Worm (Caenorhabditis elegans) whole organism, mixed stage, embryonic: Measurements from ENCODE around the gene vps-52.

Experiments
- M03D4.4 ChIP-seq: sonication (generic microtip); optimal IDR thresholded peaks from 2 replicates; lab custom pipeline; 2017; ENCODE audit warnings: mild to moderate bottlenecking, missing genetic modification characterization, missing compliant biosample characterization
- bed-3 ChIP-seq: fragments of 200-800 bp; sonication (Bioruptor generic); optimal IDR thresholded peaks from 3 replicates; lab custom pipeline; 2018; ENCODE audit warnings: mild to moderate bottlenecking, missing genetic modification characterization, moderate library complexity, missing compliant biosample characterization
- blmp-1 ChIP-seq: fragments of 150-350 bp; optimal IDR thresholded peaks from 2 replicates; lab custom pipeline; 2014; ENCODE audit warnings: missing biosample characterization, missing genetic modification characterization
- ces-1 ChIP-seq: fragments of 150-350 bp; optimal IDR thresholded peaks from 2 replicates; lab custom pipeline; 2014; ENCODE audit warnings: missing biosample characterization, missing genetic modification reagents, missing genetic modification characterization
- cnd-1 ChIP-seq: fragments of 200-800 bp; sonication (Bioruptor generic); optimal IDR thresholded peaks from 2 replicates; lab custom pipeline; 2018; ENCODE audit warnings: mild to moderate bottlenecking, missing genetic modification characterization, missing compliant biosample characterization
- drap-1 ChIP-seq: fragments of 200-800 bp; sonication (Bioruptor generic); optimal IDR thresholded peaks from 3 replicates; lab custom pipeline; 2018; ENCODE audit warnings: mild to moderate bottlenecking, missing genetic modification characterization, missing compliant biosample characterization
- elt-1 ChIP-seq: sonication (generic microtip); optimal IDR thresholded peaks from 2 replicates; lab custom pipeline; 2017; ENCODE audit warnings: missing genetic modification characterization, mild to moderate bottlenecking, missing compliant biosample characterization, antibody characterized with exemption, moderate library complexity, borderline replicate concordance; ENCODE audit not compliant: insufficient read depth
- lin-13 ChIP-seq: fragments of 150-350 bp; optimal IDR thresholded peaks from 2 replicates; lab custom pipeline; 2014; ENCODE audit warnings: missing biosample characterization, missing genetic modification characterization
- lin-32 ChIP-seq: fragments of 200-800 bp; sonication (Bioruptor generic); optimal IDR thresholded peaks from 2 replicates; lab custom pipeline; 2018; ENCODE audit warnings: mild to moderate bottlenecking, missing genetic modification characterization, missing compliant biosample characterization
- lsy-2 ChIP-seq: fragments of 150-350 bp; optimal IDR thresholded peaks from 2 replicates; lab custom pipeline; 2014; ENCODE audit warnings: missing biosample characterization, missing genetic modification characterization
- mab-5 ChIP-seq: fragments of 150-350 bp; optimal IDR thresholded peaks from 2 replicates; lab custom pipeline; 2014; ENCODE audit warnings: missing biosample characterization, missing genetic modification characterization
- mep-1 ChIP-seq: fragments of 150-350 bp; optimal IDR thresholded peaks from 2 replicates; lab custom pipeline; 2017; ENCODE audit warnings: missing biosample characterization, missing genetic modification reagents, missing genetic modification characterization, inconsistent platforms
- mls-2 ChIP-seq: sonication (generic microtip); optimal IDR thresholded peaks from 2 replicates; lab custom pipeline; 2016; ENCODE audit warnings: mild to moderate bottlenecking, missing genetic modification characterization, moderate library complexity, missing compliant biosample characterization
- nhr-12 ChIP-seq: fragments of 150-350 bp; optimal IDR thresholded peaks from 2 replicates; lab custom pipeline; 2014; ENCODE audit warnings: missing biosample characterization, missing genetic modification characterization
- nhr-2 ChIP-seq: fragments of 150-350 bp; optimal IDR thresholded peaks from 2 replicates; lab custom pipeline; 2014; ENCODE audit warnings: missing biosample characterization, missing genetic modification characterization
- nhr-28 ChIP-seq: fragments of 150-350 bp; optimal IDR thresholded peaks from 2 replicates; lab custom pipeline; 2014; ENCODE audit warnings: missing biosample characterization, missing genetic modification characterization
- nhr-76 ChIP-seq: sonication (generic microtip); optimal IDR thresholded peaks from 2 replicates; lab custom pipeline; 2017; ENCODE audit warnings: missing biosample characterization, missing genetic modification characterization
- sem-2 ChIP-seq: fragments of 200-800 bp; sonication (Bioruptor generic); optimal IDR thresholded peaks from 2 replicates; lab custom pipeline; 2018; ENCODE audit warnings: mild to moderate bottlenecking, missing genetic modification characterization, missing compliant biosample characterization
- snpc-4 ChIP-seq: fragments of 150-350 bp; optimal IDR thresholded peaks from 2 replicates; lab custom pipeline; 2014; ENCODE audit warnings: missing biosample characterization, missing genetic modification characterization
- sptf-1 ChIP-seq: sonication (generic microtip); optimal IDR thresholded peaks from 2 replicates; lab custom pipeline; 2017; ENCODE audit warnings: mild to moderate bottlenecking, missing genetic modification characterization, moderate library complexity, missing compliant biosample characterization
- tbx-8 ChIP-seq: fragments of 200-800 bp; sonication (Bioruptor generic); optimal IDR thresholded peaks from 2 replicates; lab custom pipeline; 2018; ENCODE audit warnings: mild to moderate bottlenecking, missing genetic modification characterization, moderate library complexity, missing compliant biosample characterization
- unc-120 ChIP-seq: sonication (generic microtip); optimal IDR thresholded peaks from 2 replicates; lab custom pipeline; 2017; ENCODE audit warnings: missing genetic modification characterization, missing compliant biosample characterization; ENCODE audit not compliant: poor library complexity, severe bottlenecking
- unc-39 ChIP-seq: fragments of 150-350 bp; optimal IDR thresholded peaks from 2 replicates; lab custom pipeline; 2014; ENCODE audit warnings: missing biosample characterization, missing genetic modification characterization
- ztf-11 ChIP-seq: fragments of 150-350 bp; optimal IDR thresholded peaks from 2 replicates; lab custom pipeline; 2014; ENCODE audit warnings: missing biosample characterization, missing genetic modification characterization

The vps-52 gene

ce11 chrX:7593931-7594544, 28.9 kb downstream of the vps-52 start:
- no peak for TF ChIP-seq snpc-4 (tag; lab: Kevin White, UChicago)

DNA sequence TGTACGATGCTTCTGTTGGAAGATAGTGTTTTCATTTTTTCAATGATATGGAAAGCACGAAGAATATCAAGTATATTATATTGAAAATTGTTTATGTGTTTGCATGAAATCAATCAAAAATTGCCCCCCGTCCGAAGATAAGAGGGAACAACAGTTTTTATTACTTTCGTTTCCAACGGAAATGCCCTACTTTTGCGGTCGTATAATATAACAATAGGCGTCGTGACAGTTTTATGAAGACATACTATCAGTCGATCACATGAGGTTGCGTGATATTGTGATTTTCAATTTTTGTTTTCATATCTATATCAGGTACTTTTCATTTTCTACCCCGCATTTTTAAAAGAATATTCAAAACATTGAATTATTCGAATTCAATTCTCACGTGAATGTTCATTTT, 30.9 kb downstream of the vps-52 start:
- no peak for TF ChIP-seq nhr-76 (tag; lab: Kevin White, UChicago)
- TF ChIP-seq elt-1 (tag; lab: Kevin White, UChicago): no peak
- TF ChIP-seq lin-32: no peak

ce11 chrX:7596627-7597026, 31.5 kb downstream of the vps-52 start, which contains the start of gene C44E12.1:
Gene C44E12.1 (plus strand): TSS chrX:7596927.
- TF ChIP-seq M03D4.4 (tag; lab: Kevin White, UChicago) (no peak), nhr-76 (tag; lab: Kevin White, UChicago) (no peak), nhr-28 (tag; lab: Kevin White, UChicago) (no peak), bed-3 (GFP tag; lab: Kevin White, UChicago) (no peak), sem-2 (GFP tag; lab: Kevin White, UChicago) (no peak), tbx-8 (GFP tag; lab: Kevin White, UChicago) (no peak), sptf-1 (tag; lab: Kevin White, UChicago) (no peak), mab-5 (tag; lab: Kevin White, UChicago) (no peak), lin-13 (no peak), drap-1 (no peak), blmp-1 (tag; lab: Kevin White, UChicago) (no peak), ces-1 (GFP tag; lab: Kevin White, UChicago) (no peak), mep-1 (tag; lab: Kevin White, UChicago) (no peak), unc-120 (tag; lab: Kevin White, UChicago) (no peak), nhr-12 (no peak), lsy-2 (tag; lab: Kevin White, UChicago) (no peak), mls-2 (tag; lab: Kevin White, UChicago) (no peak), lin-32 (no peak), ztf-11 (tag; lab: Kevin White, UChicago) (no peak)

DNA sequence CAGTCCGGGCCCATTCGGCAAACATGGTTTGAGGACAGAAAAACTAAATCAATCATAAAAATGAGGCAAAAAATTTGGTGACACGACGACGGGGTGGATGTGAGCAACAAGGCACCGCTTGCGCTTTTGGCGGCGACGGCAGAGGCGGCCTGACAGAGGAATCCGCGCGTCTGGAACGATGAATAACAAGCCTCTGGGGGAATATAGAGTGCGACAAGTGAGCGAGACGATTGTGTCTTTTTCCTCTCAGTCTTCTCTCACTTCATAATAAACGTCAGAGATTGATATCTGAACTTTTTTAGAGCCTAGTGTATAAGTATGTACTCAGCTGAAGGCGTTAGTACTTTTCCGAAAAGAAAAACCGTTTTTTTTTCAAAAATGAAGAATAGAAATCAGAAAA, 42.9 kb downstream of the vps-52 start, which contains the start of gene twk-17:
Gene twk-17, minus strand, starts transcription at position 101 of the 400 bp plus-strand sequence.
- no peak for TF ChIP-seq lin-13
- TF ChIP-seq lsy-2 (tag; lab: Kevin White, UChicago): no peak
- TF ChIP-seq mls-2 (tag; lab: Kevin White, UChicago): no peak
- TF ChIP-seq, all 35 proteins: peak for 0

- TF ChIP-seq lin-32 (no peak), cnd-1 (no peak), nhr-2 (tag; lab: Kevin White, UChicago) (no peak), lin-13 (no peak), unc-39 (tag; lab: Kevin White, UChicago) (no peak)
Measured at ce11 chrX:7614466-7614865, 49.3 kb downstream of the vps-52 start.
